Fruit fly (Drosophila melanogaster): ENCODE measurements around the gene CG5445.

- no peak for TF ChIP-seq CTCF (optimal IDR thresholded peaks at IDR 0.05)
- TF ChIP-seq CG8478 (optimal IDR thresholded peaks at IDR 0.05), result no peak
Measured at dm6 chrX:17285069-17285468, 2.8 kb downstream of the CG5445 start.

All from S2 (cell line).